Fruit fly (Drosophila melanogaster): ENCODE data around the gene spict.

The spict gene

DNA sequence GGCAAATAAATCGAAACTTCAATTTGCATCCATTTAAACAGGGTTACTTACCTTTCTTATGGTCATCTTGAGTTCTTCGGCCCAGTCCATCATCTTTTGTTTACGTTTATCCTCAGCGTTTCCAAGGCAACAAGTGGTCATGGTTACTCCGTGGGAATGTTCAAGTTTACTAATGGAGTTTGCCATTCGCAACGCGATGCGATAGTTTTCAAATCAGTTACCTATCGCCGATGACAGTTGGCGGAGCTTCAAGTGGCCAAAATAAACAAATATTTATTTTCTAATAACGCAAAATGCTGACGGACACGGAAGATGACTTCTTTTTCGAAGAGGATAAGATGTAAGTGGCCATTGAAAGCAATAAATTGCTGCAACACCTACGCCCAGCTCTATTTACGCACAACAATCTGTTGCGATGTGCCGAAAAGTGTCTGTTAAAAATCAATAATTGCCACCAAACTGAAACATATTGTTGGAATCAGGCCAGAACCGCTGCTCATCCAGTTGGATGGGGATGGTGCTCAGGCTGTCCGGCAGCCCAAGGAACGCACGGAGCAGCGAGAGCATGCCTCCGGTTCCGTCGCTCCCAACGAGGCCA is 9.6 kb upstream of the spict start, which contains the start of the genes IFT43 and PICK1 (continued):
- TF ChIP-seq CG5180 (GFP tag; optimal IDR thresholded peaks at IDR 0.05) (no peak), cwo (GFP tag; optimal IDR thresholded peaks at IDR 0.05) (no peak), Ets65A (GFP tag) (no peak), unc-4 (GFP tag; IDR thresholded peaks at IDR 0.05; ENCODE audit: partially characterized antibody) (peak; percentile 75), insv (GFP tag; optimal IDR thresholded peaks at IDR 0.05) (no peak), Opbp (GFP tag; IDR thresholded peaks at IDR 0.05; ENCODE audit: partially characterized antibody) (peak; percentile 81; the same call in 2 of the 3 replicates), CG34422 (GFP tag; IDR thresholded peaks at IDR 0.05) (peak; percentile 54; the same call in 1 of the 3 replicates), Asciz (GFP tag; optimal IDR thresholded peaks at IDR 0.05) (no peak), grau (tag; optimal IDR thresholded peaks at IDR 0.05) (no peak), hb (GFP tag; IDR thresholded peaks at IDR 0.05; ENCODE audit: partially characterized antibody) (peak; percentile 72; the same call in 2 of the 3 replicates), Bgb (GFP tag; IDR thresholded peaks at IDR 0.05; ENCODE audit: partially characterized antibody) (peak; percentile 89), onecut (GFP tag; IDR thresholded peaks at IDR 0.05) (peak; percentile 98), Sry-δ (GFP tag; optimal IDR thresholded peaks at IDR 0.05) (peak; percentile 64), bbx (GFP tag; IDR thresholded peaks at IDR 0.05; ENCODE audit: partially characterized antibody) (peak; percentile 86), Doc3 (GFP tag; IDR thresholded peaks at IDR 0.05; ENCODE audit: partially characterized antibody) (peak; percentile 69)

DNA sequence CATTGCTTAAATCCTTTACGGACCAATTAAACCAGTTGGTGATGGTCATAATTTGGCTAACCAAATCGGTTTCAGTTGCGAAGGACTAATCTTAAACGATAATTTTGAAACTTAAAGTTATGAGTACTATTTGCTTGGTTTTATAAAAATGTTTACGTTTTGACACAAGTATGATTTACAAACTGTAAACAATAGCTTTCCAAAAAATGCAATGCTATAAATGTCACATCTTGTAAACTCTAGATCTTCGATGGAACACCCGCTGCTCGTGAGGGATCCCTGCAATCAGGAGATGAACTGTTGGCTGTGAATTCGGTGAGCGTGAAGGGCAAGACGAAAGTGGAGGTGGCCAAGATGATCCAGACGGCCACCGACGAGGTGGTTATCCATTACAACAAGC is 7.3 kb upstream of the spict start, which contains the start of gene CG5781:
Gene CG5781 (minus strand): TSS at position 101 of the 400 bp plus-strand sequence.
- no peak for TF ChIP-seq CG15011 (GFP tag; optimal IDR thresholded peaks at IDR 0.05)
- no peak for TF ChIP-seq E2f2 (GFP tag; IDR thresholded peaks at IDR 0.05)
- TF ChIP-seq D19A (tag; optimal IDR thresholded peaks at IDR 0.05), result no peak
- no peak for TF ChIP-seq bowl (GFP tag; IDR thresholded peaks at IDR 0.05)
- no peak for TF ChIP-seq Gug (GFP tag; IDR thresholded peaks at IDR 0.05)
- no peak for TF ChIP-seq so (GFP tag; IDR thresholded peaks at IDR 0.05)
- no peak for TF ChIP-seq Dref (GFP tag; IDR thresholded peaks at IDR 0.05)
- TF ChIP-seq Meics (GFP tag; optimal IDR thresholded peaks at IDR 0.05), result no peak

DNA sequence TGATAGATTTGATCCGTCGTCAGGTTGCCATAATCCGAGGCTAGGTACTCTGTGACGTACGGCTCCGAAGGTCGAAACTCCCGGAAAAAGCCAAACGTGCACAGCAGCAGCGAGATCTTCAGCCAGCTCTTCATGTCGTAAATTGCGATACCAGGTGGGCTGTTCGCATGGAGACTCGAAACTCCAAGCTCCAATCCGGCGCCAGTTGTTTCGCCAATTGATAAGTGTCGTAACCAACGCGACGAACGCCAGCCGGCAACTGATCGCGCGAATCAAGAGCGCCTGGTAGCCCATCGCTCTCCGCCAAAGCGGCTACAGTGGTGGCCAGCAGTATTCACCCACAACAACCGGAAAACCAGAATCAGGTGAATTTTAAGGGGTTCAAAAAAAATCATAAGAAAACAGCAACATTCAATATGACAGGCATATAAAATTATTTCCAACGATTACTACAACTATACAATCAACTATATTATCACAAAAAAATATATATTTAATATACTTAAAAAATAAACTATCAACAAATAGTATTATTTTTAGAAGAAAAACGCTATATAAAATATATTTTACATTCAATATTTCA is 4.1 kb upstream of the spict start, which contains the start of gene CG17036:
Gene CG17036 (minus strand): TSS at position 366 of the 583 bp plus-strand sequence.
- TF ChIP-seq HLH4C (GFP tag; IDR thresholded peaks at IDR 0.05; ENCODE audit: partially characterized antibody), result no peak
- no peak for TF ChIP-seq usp (GFP tag; optimal IDR thresholded peaks at IDR 0.05)
- TF ChIP-seq lab (GFP tag; optimal IDR thresholded peaks at IDR 0.05), result peak; percentile 47
- TF ChIP-seq CG7271 (tag; optimal IDR thresholded peaks at IDR 0.05), result no peak
- TF ChIP-seq dmrt11E (tag; optimal IDR thresholded peaks at IDR 0.05), result no peak
- TF ChIP-seq Fer2 (tag; optimal IDR thresholded peaks at IDR 0.05), result no peak
- no peak for TF ChIP-seq CG11723 (GFP tag; optimal IDR thresholded peaks at IDR 0.05)
- no peak for TF ChIP-seq gce (GFP tag; IDR thresholded peaks at IDR 0.05)
- TF ChIP-seq zfh1 (GFP tag; IDR thresholded peaks at IDR 0.05), result 0 out of 3 replicates have a peak, but pooled peaks have one; percentile 29
- TF ChIP-seq CG12155 (GFP tag; optimal IDR thresholded peaks at IDR 0.05), result peak; percentile 5
- no peak for TF ChIP-seq CG6813 (GFP tag; optimal IDR thresholded peaks at IDR 0.05)
- TF ChIP-seq al (GFP tag; IDR thresholded peaks at IDR 0.05), result peak; percentile 36; the same call in 1 of the 2 replicates
- TF ChIP-seq sug (tag; optimal IDR thresholded peaks at IDR 0.05), result peak; percentile 18
- TF ChIP-seq CG32532 (GFP tag; IDR thresholded peaks at IDR 0.05), result peak; percentile 62; the same call in 1 of the 2 replicates
- TF ChIP-seq CG15073 (GFP tag; optimal IDR thresholded peaks at IDR 0.05), result no peak
- no peak for TF ChIP-seq MTF-1 (GFP tag; optimal IDR thresholded peaks at IDR 0.05; ENCODE audit: borderline replicate concordance)
- TF ChIP-seq CG13624 (GFP tag; optimal IDR thresholded peaks at IDR 0.05), result no peak
- no peak for TF ChIP-seq ac (GFP tag; optimal IDR thresholded peaks at IDR 0.05)
- TF ChIP-seq Nf-YC (tag; optimal IDR thresholded peaks at IDR 0.05), result peak; percentile 28
- peak; percentile 8 for TF ChIP-seq Jarid2 (GFP tag; optimal IDR thresholded peaks at IDR 0.05)
- no peak for TF ChIP-seq CG9797 (GFP tag; optimal IDR thresholded peaks at IDR 0.05)
- peak; percentile 25 for TF ChIP-seq CG17829 (tag; optimal IDR thresholded peaks at IDR 0.05)
- TF ChIP-seq Dp (GFP tag; optimal IDR thresholded peaks at IDR 0.05), result no peak
- TF ChIP-seq gro (GFP tag; optimal IDR thresholded peaks at IDR 0.05), result no peak
